Fruit fly (Drosophila melanogaster): Measurements from ENCODE around the gene CG7567.
A peak's percentile ranks its signal among the peaks of the same experiment; 100 is the strongest.

The CG7567 gene

DNA sequence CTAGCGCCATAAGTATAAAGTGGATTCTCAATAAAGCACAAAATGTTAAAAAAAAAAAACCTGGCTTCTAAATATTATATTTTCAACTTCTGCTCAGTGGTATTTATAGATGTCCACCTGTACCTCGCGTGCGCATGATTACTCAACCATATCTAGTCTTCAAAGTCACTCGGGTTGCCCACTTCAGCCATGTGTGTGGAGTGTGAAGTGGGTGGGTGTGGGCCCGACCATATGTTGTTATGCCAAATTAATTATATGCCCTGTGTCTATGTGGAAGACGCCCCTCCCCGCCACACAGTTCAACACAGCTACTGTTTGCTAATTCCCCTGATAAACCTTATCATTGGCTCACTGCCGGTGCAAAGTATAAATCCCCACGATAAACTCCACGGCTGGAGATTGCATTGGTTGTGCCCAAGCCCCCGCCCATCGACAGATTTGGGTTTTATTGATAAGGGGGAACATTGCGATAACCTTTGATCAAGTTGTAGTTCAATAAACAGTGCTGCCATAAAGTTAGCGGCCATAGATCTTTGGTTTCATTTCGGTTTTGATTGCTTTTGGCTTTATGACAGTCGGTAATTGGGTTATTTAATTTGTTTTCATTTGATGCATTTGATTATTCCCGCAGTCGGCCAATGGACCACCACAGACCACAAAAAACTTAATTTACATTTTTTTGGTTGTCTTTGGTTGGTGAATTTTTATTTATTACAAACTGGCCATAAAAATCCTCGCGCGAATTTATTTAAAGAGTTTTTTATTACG lies 33.0 kb upstream of the CG7567 start (continued):
- TF ChIP-seq Dbx (GFP tag; IDR thresholded peaks at IDR 0.05) (0 out of 3 replicates have a peak, but pooled peaks have one; percentile 20), CG6683 (GFP tag; optimal IDR thresholded peaks at IDR 0.05) (no peak), CG6813 (GFP tag; optimal IDR thresholded peaks at IDR 0.05) (no peak), ftz-f1 (GFP tag; optimal IDR thresholded peaks at IDR 0.05) (peak; percentile 19), CG4360 (GFP tag; IDR thresholded peaks at IDR 0.05) (no peak), CG15601 (tag; optimal IDR thresholded peaks at IDR 0.05) (no peak), CG7745 (tag; optimal IDR thresholded peaks at IDR 0.05) (no peak), CG2678 (tag; optimal IDR thresholded peaks at IDR 0.05) (peak; percentile 23), Hr3 (GFP tag; optimal IDR thresholded peaks at IDR 0.05) (no peak), Mrtf (GFP tag; IDR thresholded peaks at IDR 0.05) (no peak), GATAe (GFP tag; conservative IDR thresholded peaks at IDR 0.05) (peak; percentile 87), Rfx (GFP tag; IDR thresholded peaks at IDR 0.05) (0 out of 2 replicates have a peak, but pooled peaks have one; percentile 10), h (optimal IDR thresholded peaks at IDR 0.05) (no peak), mirr (GFP tag; optimal IDR thresholded peaks at IDR 0.05) (peak; percentile 97), caup (GFP tag; optimal IDR thresholded peaks at IDR 0.05; ENCODE audit: severe bottlenecking) (peak; percentile 29), vvl (GFP tag; IDR thresholded peaks at IDR 0.05) (no peak), CG4854 (GFP tag; optimal IDR thresholded peaks at IDR 0.05) (no peak), lbe (GFP tag; optimal IDR thresholded peaks at IDR 0.05) (no peak), CG1024 (GFP tag; IDR thresholded peaks at IDR 0.05) (no peak), HHEX (GFP tag; optimal IDR thresholded peaks at IDR 0.05) (peak; percentile 16), ara (GFP tag; IDR thresholded peaks at IDR 0.05) (no peak), nom (GFP tag; optimal IDR thresholded peaks at IDR 0.05) (no peak), CG34422 (GFP tag; IDR thresholded peaks at IDR 0.05) (no peak), exex (tag; optimal IDR thresholded peaks at IDR 0.05) (peak; percentile 89), CG12219 (GFP tag; optimal IDR thresholded peaks at IDR 0.05) (peak; percentile 4), hkb (optimal IDR thresholded peaks at IDR 0.05) (no peak), hkb (GFP tag; IDR thresholded peaks at IDR 0.05) (no peak; the same call in 1 of the 2 replicates), Drgx (GFP tag; IDR thresholded peaks at IDR 0.05) (0 out of 2 replicates have a peak, but pooled peaks have one; percentile 11), eve (GFP tag; optimal IDR thresholded peaks at IDR 0.05) (no peak), CG13424 (tag; optimal IDR thresholded peaks at IDR 0.05) (no peak), sc (optimal IDR thresholded peaks at IDR 0.05) (no peak), sc (GFP tag; optimal IDR thresholded peaks at IDR 0.05) (no peak), CG7987 (GFP tag; optimal IDR thresholded peaks at IDR 0.05) (peak; percentile 13), CG2116 (GFP tag; optimal IDR thresholded peaks at IDR 0.05) (no peak), sens (GFP tag) (peak; percentile 72), cg (GFP tag; optimal IDR thresholded peaks at IDR 0.05) (no peak), esg (GFP tag; conservative IDR thresholded peaks at IDR 0.05) (no peak), CG10543 (GFP tag; optimal IDR thresholded peaks at IDR 0.05) (peak; percentile 70), emc (GFP tag; optimal IDR thresholded peaks at IDR 0.05) (no peak), Nf-YC (tag; optimal IDR thresholded peaks at IDR 0.05) (peak; percentile 23), vnd (GFP tag; IDR thresholded peaks at IDR 0.05; ENCODE audit: partially characterized antibody) (no peak), rib (GFP tag; IDR thresholded peaks at IDR 0.05) (peak; percentile 61; the same call in 1 of the 2 replicates), abd-A (tag; optimal IDR thresholded peaks at IDR 0.05) (no peak), CG10654 (GFP tag; optimal IDR thresholded peaks at IDR 0.05) (no peak), CG12071 (GFP tag; optimal IDR thresholded peaks at IDR 0.05) (no peak), CG31388 (GFP tag; optimal IDR thresholded peaks at IDR 0.05) (no peak), CG14710 (tag; optimal IDR thresholded peaks at IDR 0.05) (no peak), Mad (GFP tag; optimal IDR thresholded peaks at IDR 0.05) (no peak), Med (GFP tag) (peak; percentile 74), CG14860 (GFP tag; IDR thresholded peaks at IDR 0.05; ENCODE audit: partially characterized antibody) (no peak)
